Worm (Caenorhabditis elegans) whole organism, midembryonic: ENCODE data around the gene F48G7.9.

Experiments
- flt-1 ChIP-seq: fragments of 200-800 bp; sonication (Bioruptor generic); IDR thresholded peaks from 2 replicates; pipeline ENCODE4 v1.3.6; 2022; ENCODE audit warnings: missing genetic modification characterization, missing compliant biosample characterization
- med-1 ChIP-seq: sonication (generic microtip); optimal IDR thresholded peaks from 2 replicates; lab custom pipeline; 2017; ENCODE audit warnings: missing genetic modification characterization, mild to moderate bottlenecking, missing compliant biosample characterization, antibody characterized with exemption, missing genetic modification reagents; ENCODE audit not compliant: insufficient read depth
- tab-1 ChIP-seq: fragments of 200-800 bp; sonication (Bioruptor generic); IDR thresholded peaks from 2 replicates; pipeline ENCODE4 v1.3.6; 2022; ENCODE audit warnings: missing genetic modification characterization, missing compliant biosample characterization

- no peak for TF ChIP-seq med-1
- no peak for TF ChIP-seq flt-1 (GFP tag; lab: Robert Waterston, UW)
- TF ChIP-seq tab-1 (GFP tag; lab: Robert Waterston, UW) = no peak
Observed at ce11 chrV:646888-647287, 18.5 kb upstream of the F48G7.9 start, which contains the start of gene ugt-42.
